Fruit fly (Drosophila melanogaster): ENCODE data around the gene fmt.

Gene fmt

dm6 chr3L:6184884-6185438, 11.3 kb upstream of the fmt start, which contains the start of the genes D19B and CG43293 (continued):
- TF ChIP-seq Sox14 (GFP tag; optimal IDR thresholded peaks at IDR 0.05) (peak; percentile 88), CG8319 (GFP tag; optimal IDR thresholded peaks at IDR 0.05) (peak; percentile 77), fkh (GFP tag; optimal IDR thresholded peaks at IDR 0.05) (peak; percentile 89), cyc (GFP tag; optimal IDR thresholded peaks at IDR 0.05) (peak; percentile 84), CG3919 (GFP tag; optimal IDR thresholded peaks at IDR 0.05) (peak; percentile 93), CG15336 (GFP tag; IDR thresholded peaks at IDR 0.05) (peak; percentile 91), esn (GFP tag; optimal IDR thresholded peaks at IDR 0.05) (peak; percentile 90), spab (GFP tag; optimal IDR thresholded peaks at IDR 0.05) (peak; percentile 81), vri (GFP tag; optimal IDR thresholded peaks at IDR 0.05) (no peak), CG6808 (GFP tag; optimal IDR thresholded peaks at IDR 0.05) (peak; percentile 76), CG8632 (GFP tag; optimal IDR thresholded peaks at IDR 0.05) (peak; percentile 82), net (GFP tag; optimal IDR thresholded peaks at IDR 0.05) (peak; percentile 93), CG1621 (tag; optimal IDR thresholded peaks at IDR 0.05) (peak; percentile 86), achi (GFP tag; optimal IDR thresholded peaks at IDR 0.05) (peak; percentile 90), Hr38 (GFP tag; optimal IDR thresholded peaks at IDR 0.05) (no peak), Gug (GFP tag; IDR thresholded peaks at IDR 0.05) (peak; percentile 72), CG11762 (GFP tag; optimal IDR thresholded peaks at IDR 0.05; ENCODE audit: insufficient read depth) (peak; percentile 69), lz (GFP tag; optimal IDR thresholded peaks at IDR 0.05) (peak; percentile 83)

DNA sequence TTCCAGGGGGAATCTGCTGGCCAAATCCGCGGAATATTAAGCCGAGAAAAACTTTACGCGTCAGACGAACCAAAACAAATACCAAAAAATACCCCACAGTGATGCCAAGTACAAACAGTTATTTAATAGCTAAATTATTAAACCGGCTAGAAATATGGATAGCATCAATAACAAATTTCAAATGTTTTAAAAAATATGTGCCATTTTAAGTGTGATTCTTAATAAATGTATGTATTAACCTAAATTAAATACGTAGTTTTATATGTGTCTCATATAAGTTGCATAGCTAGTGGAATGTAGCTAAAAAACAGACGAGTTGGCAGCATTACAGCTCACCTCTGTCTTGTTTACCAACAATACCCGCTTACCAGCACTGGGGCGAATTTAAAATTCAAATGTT, 8.1 kb upstream of the fmt start, which contains the start of gene CG10274:
CG10274 (minus strand) TSS at position 54 of the 400 bp plus-strand sequence.
- peak; percentile 78 for TF ChIP-seq CG3032 (tag; optimal IDR thresholded peaks at IDR 0.05)
- peak; percentile 98 for TF ChIP-seq fkh (GFP tag; optimal IDR thresholded peaks at IDR 0.05)
- peak; percentile 36; the same call in 1 of the 3 replicates for TF ChIP-seq eg (GFP tag; IDR thresholded peaks at IDR 0.05)
- TF ChIP-seq CG6792 (GFP tag; optimal IDR thresholded peaks at IDR 0.05) = peak; percentile 46
- peak in 1 of 2 experiments; percentile 22 for TF ChIP-seq salr (GFP tag; optimal IDR thresholded peaks at IDR 0.05)
- TF ChIP-seq Gug (GFP tag; IDR thresholded peaks at IDR 0.05) = peak; percentile 43; the same call in 1 of the 2 replicates
- TF ChIP-seq esn (GFP tag; optimal IDR thresholded peaks at IDR 0.05) = peak; percentile 79
- no peak for TF ChIP-seq fd85E (GFP tag; optimal IDR thresholded peaks at IDR 0.05)
- TF ChIP-seq CG11294 (GFP tag; IDR thresholded peaks at IDR 0.05) = no peak; the same call in 1 of the 2 replicates
- peak; percentile 33 for TF ChIP-seq CG1621 (tag; optimal IDR thresholded peaks at IDR 0.05)
- peak; percentile 63 for TF ChIP-seq CG11902 (GFP tag; optimal IDR thresholded peaks at IDR 0.05)
- TF ChIP-seq fd59A (GFP tag; optimal IDR thresholded peaks at IDR 0.05) = peak; percentile 34
- peak; percentile 64 for TF ChIP-seq Ets96B (tag; optimal IDR thresholded peaks at IDR 0.05)
- TF ChIP-seq svp (GFP tag) = no peak
- TF ChIP-seq Eip93F (GFP tag; optimal IDR thresholded peaks at IDR 0.05) = no peak
- peak; percentile 82 for TF ChIP-seq Hr39 (GFP tag; optimal IDR thresholded peaks at IDR 0.05)
- TF ChIP-seq Met (GFP tag; optimal IDR thresholded peaks at IDR 0.05) = no peak
- no peak for TF ChIP-seq Ets21C (GFP tag; optimal IDR thresholded peaks at IDR 0.05)
- peak; percentile 82 for TF ChIP-seq CG31627 (GFP tag; optimal IDR thresholded peaks at IDR 0.05)
- peak; percentile 74 for TF ChIP-seq Sox15 (GFP tag; optimal IDR thresholded peaks at IDR 0.05)
- peak; percentile 42; the same call in 2 of the 3 replicates for TF ChIP-seq CG6163 (GFP tag; IDR thresholded peaks at IDR 0.05)
- TF ChIP-seq cyc (GFP tag; optimal IDR thresholded peaks at IDR 0.05) = peak; percentile 71
- peak; percentile 77 for TF ChIP-seq lz (GFP tag; optimal IDR thresholded peaks at IDR 0.05)
- TF ChIP-seq CG8319 (GFP tag; optimal IDR thresholded peaks at IDR 0.05) = peak; percentile 52

DNA sequence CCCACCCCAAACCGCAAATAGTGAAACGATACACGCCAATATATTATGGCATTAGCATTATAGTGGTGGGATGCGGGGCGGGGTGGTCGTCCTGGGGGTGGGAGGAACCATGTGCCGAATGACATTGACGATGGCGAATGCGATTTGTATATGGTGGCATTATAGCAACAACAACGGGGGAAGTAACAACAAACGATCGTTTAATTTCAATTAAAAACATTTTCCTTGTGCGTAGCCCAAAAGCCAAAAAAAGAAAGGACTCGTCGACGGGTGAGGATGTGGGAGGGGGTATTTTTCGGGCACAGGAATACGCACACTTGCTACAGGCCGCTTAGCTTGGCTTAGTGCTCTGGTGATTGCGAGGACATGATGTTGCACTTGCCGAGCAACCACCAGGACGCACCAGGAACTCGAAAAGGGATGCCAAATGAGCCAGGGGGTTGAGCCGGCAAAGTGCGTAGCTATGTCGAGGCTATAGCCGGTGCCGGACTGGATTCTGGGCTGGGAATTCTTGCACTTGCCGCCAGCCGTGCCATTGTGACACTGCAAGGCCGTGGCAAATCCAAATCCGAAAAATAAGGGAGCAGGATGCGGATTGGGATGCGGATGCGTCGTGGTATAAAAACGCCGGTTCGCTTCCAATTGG, 11.1 kb downstream of the fmt start, which contains the start of gene Prdm13:
Prdm13 (plus strand) TSS at position 645 of the 646 bp plus-strand sequence.
- no peak for TF ChIP-seq pdm3 (GFP tag; optimal IDR thresholded peaks at IDR 0.05)
- no peak for TF ChIP-seq Smox (GFP tag; optimal IDR thresholded peaks at IDR 0.05)
- no peak for TF ChIP-seq CG6276 (GFP tag; optimal IDR thresholded peaks at IDR 0.05)
- no peak for TF ChIP-seq CG1621 (tag; optimal IDR thresholded peaks at IDR 0.05)
- no peak for TF ChIP-seq fkh (GFP tag; optimal IDR thresholded peaks at IDR 0.05)
- no peak for TF ChIP-seq ss (GFP tag; optimal IDR thresholded peaks at IDR 0.05)
- TF ChIP-seq CG6163 (GFP tag; IDR thresholded peaks at IDR 0.05) = no peak
- TF ChIP-seq CG16779 (tag; optimal IDR thresholded peaks at IDR 0.05) = no peak
- no peak for TF ChIP-seq Hr39 (GFP tag; optimal IDR thresholded peaks at IDR 0.05)
- no peak for TF ChIP-seq CG8119 (GFP tag; IDR thresholded peaks at IDR 0.05)

Measured in whole organism, prepupa.